Worm (Caenorhabditis elegans): ENCODE measurements around the gene spl-2.

spl-2 gene

ce11 chrV:9163897-9164296, 17.2 kb upstream of the spl-2 start:
- TF ChIP-seq sptf-1 (tag; optimal IDR thresholded peaks at IDR 0.05) (no peak), lin-32 (GFP tag; optimal IDR thresholded peaks at IDR 0.05) (no peak)

- no peak for TF ChIP-seq pha-4 (tag; optimal IDR thresholded peaks at IDR 0.05)
- no peak for TF ChIP-seq M03D4.4 (tag; optimal IDR thresholded peaks at IDR 0.05)
- TF ChIP-seq flh-1 (GFP tag; optimal IDR thresholded peaks at IDR 0.05) = no peak
- no peak for TF ChIP-seq mls-2 (tag; optimal IDR thresholded peaks at IDR 0.05)
- no peak for TF ChIP-seq cnd-1 (tag; optimal IDR thresholded peaks at IDR 0.05)
- no peak for TF ChIP-seq lsy-2 (tag; optimal IDR thresholded peaks at IDR 0.05)
- no peak for TF ChIP-seq elt-3 (tag; optimal IDR thresholded peaks at IDR 0.05)
- TF ChIP-seq elt-1 (tag; optimal IDR thresholded peaks at IDR 0.05; ENCODE audit: borderline replicate concordance, insufficient read depth) = no peak
- no peak for TF ChIP-seq sem-2 (GFP tag; optimal IDR thresholded peaks at IDR 0.05)
- no peak for TF ChIP-seq hlh-1 (tag; optimal IDR thresholded peaks at IDR 0.05)
- no peak for TF ChIP-seq nhr-76 (tag; optimal IDR thresholded peaks at IDR 0.05)
- no peak for TF ChIP-seq tbx-8 (GFP tag; optimal IDR thresholded peaks at IDR 0.05)
- no peak for TF ChIP-seq mep-1 (tag; optimal IDR thresholded peaks at IDR 0.05)
- TF ChIP-seq unc-62 (GFP tag; optimal IDR thresholded peaks at IDR 0.05) = no peak
- TF ChIP-seq nhr-2 (tag; optimal IDR thresholded peaks at IDR 0.05) = no peak
These were observed 16.3 kb upstream of the spl-2 start, which contains the start of gene col-145 for ce11 chrV:9162955-9163468. TSS of gene col-145 (minus strand) at chrV:9163005.

- TF ChIP-seq ham-2 (GFP tag; optimal IDR thresholded peaks at IDR 0.05) (no peak), ces-1 (GFP tag; optimal IDR thresholded peaks at IDR 0.05) (no peak), nhr-2 (tag; optimal IDR thresholded peaks at IDR 0.05) (no peak), flh-1 (GFP tag; optimal IDR thresholded peaks at IDR 0.05) (no peak), cnd-1 (tag; optimal IDR thresholded peaks at IDR 0.05) (no peak), unc-39 (tag; optimal IDR thresholded peaks at IDR 0.05) (no peak), zip-8 (tag; optimal IDR thresholded peaks at IDR 0.05) (no peak), sem-2 (GFP tag; optimal IDR thresholded peaks at IDR 0.05) (no peak), lin-13 (tag; optimal IDR thresholded peaks at IDR 0.05) (no peak), hlh-1 (tag; optimal IDR thresholded peaks at IDR 0.05) (no peak), mab-5 (tag; optimal IDR thresholded peaks at IDR 0.05) (no peak), nhr-28 (tag; optimal IDR thresholded peaks at IDR 0.05) (no peak), nhr-12 (tag; optimal IDR thresholded peaks at IDR 0.05) (no peak), drap-1 (GFP tag; optimal IDR thresholded peaks at IDR 0.05) (no peak), elt-1 (tag; optimal IDR thresholded peaks at IDR 0.05; ENCODE audit: borderline replicate concordance, insufficient read depth) (no peak), sptf-1 (tag; optimal IDR thresholded peaks at IDR 0.05) (no peak), elt-3 (tag; optimal IDR thresholded peaks at IDR 0.05) (no peak)
These were observed 15.5 kb upstream of the spl-2 start for ce11 chrV:9162118-9162729.

- no peak for TF ChIP-seq pha-4 (tag; optimal IDR thresholded peaks at IDR 0.05)
- no peak for TF ChIP-seq tbx-8 (GFP tag; optimal IDR thresholded peaks at IDR 0.05)
- TF ChIP-seq bed-3 (GFP tag; optimal IDR thresholded peaks at IDR 0.05) = no peak
- TF ChIP-seq snpc-4 (tag; optimal IDR thresholded peaks at IDR 0.05) = no peak
- TF ChIP-seq elt-1 (tag; optimal IDR thresholded peaks at IDR 0.05; ENCODE audit: borderline replicate concordance, insufficient read depth) = no peak
- no peak for TF ChIP-seq unc-62 (GFP tag; optimal IDR thresholded peaks at IDR 0.05)
- no peak for TF ChIP-seq lin-32 (GFP tag; optimal IDR thresholded peaks at IDR 0.05)
- TF ChIP-seq ham-2 (GFP tag; optimal IDR thresholded peaks at IDR 0.05) = no peak
- TF ChIP-seq zip-8 (tag; optimal IDR thresholded peaks at IDR 0.05) = no peak
- no peak for TF ChIP-seq ceh-43 (GFP tag; optimal IDR thresholded peaks at IDR 0.05)
- no peak for TF ChIP-seq unc-39 (tag; optimal IDR thresholded peaks at IDR 0.05)
- no peak for TF ChIP-seq drap-1 (GFP tag; optimal IDR thresholded peaks at IDR 0.05)
- no peak for TF ChIP-seq mep-1 (tag; optimal IDR thresholded peaks at IDR 0.05)
- no peak for TF ChIP-seq ces-1 (GFP tag; optimal IDR thresholded peaks at IDR 0.05)
- TF ChIP-seq sem-2 (GFP tag; optimal IDR thresholded peaks at IDR 0.05) = no peak
These were observed 13.7 kb upstream of the spl-2 start, which contains the start of gene col-144 for ce11 chrV:9160224-9160886. TSS of gene col-144 (minus strand) at chrV:9160642.

ce11 chrV:9157597-9157996, 10.9 kb upstream of the spl-2 start:
- TF ChIP-seq ces-1 (GFP tag; optimal IDR thresholded peaks at IDR 0.05) (peak; percentile 86), nhr-2 (tag; optimal IDR thresholded peaks at IDR 0.05) (no peak), drap-1 (GFP tag; optimal IDR thresholded peaks at IDR 0.05) (no peak), unc-120 (tag; optimal IDR thresholded peaks at IDR 0.05; ENCODE audit: poor library complexity, severe bottlenecking) (no peak)
